Worm (Caenorhabditis elegans) whole organism, young adult: ENCODE results near the gene upb-1.

ENCODE experiments used
- ceh-58 ChIP-seq: fragments of 200-800 bp; sonication (Bioruptor generic); IDR thresholded peaks from 2 replicates; pipeline ENCODE4 v1.3.6; 2022; ENCODE audit warnings: missing genetic modification characterization, missing compliant biosample characterization
- efl-1 ChIP-seq: fragments of 150-350 bp; optimal IDR thresholded peaks from 2 replicates; lab custom pipeline; 2014; ENCODE audit warnings: missing biosample characterization, missing genetic modification reagents, missing genetic modification characterization
- lin-40 ChIP-seq: sonication (generic microtip); optimal IDR thresholded peaks from 2 replicates; lab custom pipeline; 2016; ENCODE audit warnings: missing genetic modification characterization, mild to moderate bottlenecking, missing compliant biosample characterization, missing genotype, missing genetic modification reagents
- mes-4 ChIP-seq: sonication (generic microtip); optimal IDR thresholded peaks from 2 replicates; lab custom pipeline; 2016; ENCODE audit warnings: missing genotype, missing genetic modification characterization, missing compliant biosample characterization
- nhr-179 ChIP-seq: sonication (generic microtip); optimal IDR thresholded peaks from 2 replicates; lab custom pipeline; 2016; ENCODE audit warnings: mild to moderate bottlenecking, missing genetic modification characterization, missing compliant biosample characterization
- unc-62 ChIP-seq: fragments of 150-350 bp; optimal IDR thresholded peaks from 2 replicates; lab custom pipeline; 2014; ENCODE audit warnings: missing biosample characterization, missing genetic modification reagents, missing genetic modification characterization

DNA sequence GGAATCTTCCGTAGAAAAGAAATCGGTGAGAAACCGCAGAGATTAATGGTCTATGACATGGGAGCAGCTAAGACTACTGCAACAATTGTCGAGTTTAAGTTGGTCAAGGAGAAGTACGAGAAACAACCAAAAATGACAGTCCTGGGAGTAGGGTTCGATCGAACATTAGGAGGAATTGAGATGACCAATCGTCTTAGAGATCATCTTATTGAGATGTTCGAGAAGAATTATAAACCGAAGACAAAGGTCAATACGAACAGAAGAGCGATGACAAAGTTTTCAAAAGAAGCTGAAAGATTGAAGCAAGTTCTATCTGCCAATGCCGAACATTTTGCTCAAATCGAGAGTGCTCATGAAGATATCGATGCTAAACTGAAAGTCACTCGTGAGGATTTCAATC, 41.9 kb downstream of the upb-1 start:
- TF ChIP-seq efl-1 (GFP tag; lab: Kevin White, UChicago) = no peak
- no peak for TF ChIP-seq lin-40
- TF ChIP-seq mes-4 (tag; lab: Kevin White, UChicago) = no peak
- TF ChIP-seq ceh-58 (GFP tag; lab: Robert Waterston, UW) = no peak
- TF ChIP-seq unc-62 (GFP tag; lab: Kevin White, UChicago) = no peak
- no peak for TF ChIP-seq nhr-179 (tag; lab: Kevin White, UChicago)
